Worm (Caenorhabditis elegans): Measurements from ENCODE around the gene T01G1.4.
"Not testable (repeated sequence)": the region's sequence is repeated elsewhere in the genome, so short reads cannot be mapped to it uniquely, and the experiment has no call there.

Gene T01G1.4

ce11 chrIV:11398267-11398825, 37.0 kb upstream of the T01G1.4 start, which contains the start of gene dsl-6:
Gene dsl-6 (minus strand): TSS chrIV:11398317.
- not testable (repeated sequence) for TF ChIP-seq ama-1 (optimal IDR thresholded peaks at IDR 0.05); egl-27 (tag; optimal IDR thresholded peaks at IDR 0.05); ztf-11 (tag; optimal IDR thresholded peaks at IDR 0.05)

ce11 chrIV:11394243-11394642, 32.9 kb upstream of the T01G1.4 start, which contains the start of gene tag-89:
Gene tag-89 (plus strand): TSS chrIV:11394543.
- no peak for TF ChIP-seq eor-1 (tag; optimal IDR thresholded peaks at IDR 0.05)
- TF ChIP-seq ztf-11 (tag; optimal IDR thresholded peaks at IDR 0.05), result no peak
- TF ChIP-seq nhr-43 (tag; optimal IDR thresholded peaks at IDR 0.05; ENCODE audit: poor library complexity, severe bottlenecking), result no peak
- TF ChIP-seq jun-1 (tag; optimal IDR thresholded peaks at IDR 0.05), result no peak
- TF ChIP-seq fos-1 (tag; optimal IDR thresholded peaks at IDR 0.05), result no peak

ce11 chrIV:11388684-11389083, 27.4 kb upstream of the T01G1.4 start:
- TF ChIP-seq nhr-11 (tag; optimal IDR thresholded peaks at IDR 0.05), result peak; percentile 9
- TF ChIP-seq ceh-9 (tag; optimal IDR thresholded peaks at IDR 0.05), result no peak

- TF ChIP-seq pha-4 (tag; optimal IDR thresholded peaks at IDR 0.05) (no peak), mml-1 (tag; optimal IDR thresholded peaks at IDR 0.05) (no peak), tbx-2 (tag; optimal IDR thresholded peaks at IDR 0.05) (no peak), mdl-1 (tag; optimal IDR thresholded peaks at IDR 0.05) (no peak), daf-12 (tag; optimal IDR thresholded peaks at IDR 0.05) (no peak), elt-2 (tag; optimal IDR thresholded peaks at IDR 0.05) (no peak), nhr-12 (tag; optimal IDR thresholded peaks at IDR 0.05) (no peak), nfya-1 (tag; optimal IDR thresholded peaks at IDR 0.05; ENCODE audit: insufficient read depth) (no peak), nhr-11 (tag; optimal IDR thresholded peaks at IDR 0.05) (no peak)
Observed at ce11 chrIV:11379254-11379653, 17.9 kb upstream of the T01G1.4 start, which contains the start of gene fbxb-76. Gene fbxb-76 (minus strand): TSS chrIV:11379354.

DNA sequence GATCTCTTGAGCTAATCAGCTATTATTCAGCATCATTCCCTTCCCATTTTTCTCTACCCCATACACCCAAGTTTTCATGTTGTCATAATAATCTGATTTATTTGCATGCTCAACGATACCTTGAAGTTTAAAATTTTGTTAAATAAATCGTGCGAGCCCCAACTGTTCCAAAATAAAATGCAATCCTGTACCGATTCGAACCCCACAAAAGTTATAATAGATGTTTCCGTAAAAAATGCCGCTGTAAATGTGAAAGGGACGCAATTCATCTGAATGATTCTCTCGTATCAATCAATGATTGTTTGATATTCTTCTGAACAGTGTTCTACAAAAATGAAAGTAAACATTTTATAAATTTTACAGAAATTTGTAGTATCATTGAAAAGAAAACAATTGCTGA, 16.1 kb upstream of the T01G1.4 start:
- no peak for TF ChIP-seq fkh-2 (tag; optimal IDR thresholded peaks at IDR 0.05)
- TF ChIP-seq lsy-12 (tag; optimal IDR thresholded peaks at IDR 0.05), result no peak
- no peak for TF ChIP-seq pha-4 (tag; optimal IDR thresholded peaks at IDR 0.05)
- TF ChIP-seq egl-5 (tag; optimal IDR thresholded peaks at IDR 0.05), result no peak
- TF ChIP-seq nhr-12 (tag; optimal IDR thresholded peaks at IDR 0.05), result no peak
- no peak for TF ChIP-seq nhr-11 (tag; optimal IDR thresholded peaks at IDR 0.05)
- no peak for TF ChIP-seq ceh-28 (tag; optimal IDR thresholded peaks at IDR 0.05)
- TF ChIP-seq jun-1 (tag; optimal IDR thresholded peaks at IDR 0.05), result no peak
- TF ChIP-seq ceh-9 (tag; optimal IDR thresholded peaks at IDR 0.05), result no peak

- TF ChIP-seq nhr-43 (tag; optimal IDR thresholded peaks at IDR 0.05; ENCODE audit: poor library complexity, severe bottlenecking) (no peak), aly-2 (tag; optimal IDR thresholded peaks at IDR 0.05) (no peak), elt-1 (tag; optimal IDR thresholded peaks at IDR 0.05) (no peak), lin-39 (tag; optimal IDR thresholded peaks at IDR 0.05) (no peak)
Observed at ce11 chrIV:11375713-11376112, 14.4 kb upstream of the T01G1.4 start.

DNA sequence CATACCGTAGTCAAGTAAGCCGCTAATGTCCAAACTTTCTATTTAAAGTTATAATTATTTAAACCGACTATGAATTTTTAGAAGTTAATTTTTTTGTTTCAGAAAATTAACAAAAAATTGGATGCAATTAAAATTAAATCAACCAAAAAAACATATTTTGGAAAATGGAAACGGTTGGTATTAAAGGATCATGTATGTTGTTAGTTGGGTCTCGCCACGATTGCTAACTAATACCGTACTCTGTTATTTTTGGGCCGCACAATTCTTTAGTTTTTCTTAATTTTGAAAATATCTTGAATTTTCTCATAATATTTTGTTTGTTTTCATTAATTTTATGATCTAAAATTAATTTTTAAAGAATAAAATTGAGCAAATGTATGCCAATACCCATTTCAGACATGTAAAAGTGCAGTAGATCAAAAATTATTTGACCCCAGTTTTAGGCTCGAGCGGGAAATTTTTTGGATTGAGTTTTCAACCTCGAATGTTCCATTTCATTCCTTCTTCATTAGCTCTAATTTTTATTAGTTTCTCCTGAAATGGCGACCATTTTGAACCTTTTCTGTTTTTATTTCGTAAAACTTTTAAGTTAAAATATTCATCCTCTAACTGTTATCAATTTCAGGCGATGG, 11.2 kb upstream of the T01G1.4 start, which contains the start of gene cbd-1:
cbd-1 (plus strand) TSS at position 626 of the 632 bp plus-strand sequence.
- TF ChIP-seq nhr-43 (tag; optimal IDR thresholded peaks at IDR 0.05; ENCODE audit: poor library complexity, severe bottlenecking), result no peak

- TF ChIP-seq nhr-77 (tag; optimal IDR thresholded peaks at IDR 0.05), result no peak
- TF ChIP-seq ceh-16 (tag; optimal IDR thresholded peaks at IDR 0.05), result no peak
- no peak for TF ChIP-seq fkh-2 (tag; optimal IDR thresholded peaks at IDR 0.05)
- no peak for TF ChIP-seq lsy-12 (tag; optimal IDR thresholded peaks at IDR 0.05)
- no peak for TF ChIP-seq ztf-4 (tag; optimal IDR thresholded peaks at IDR 0.05)
- TF ChIP-seq fos-1 (tag; optimal IDR thresholded peaks at IDR 0.05), result no peak
- no peak for TF ChIP-seq ama-1 (optimal IDR thresholded peaks at IDR 0.05)
- peak; percentile 46 for TF ChIP-seq lin-15B (tag; optimal IDR thresholded peaks at IDR 0.05)
- no peak for TF ChIP-seq daf-12 (tag; optimal IDR thresholded peaks at IDR 0.05)
- no peak for TF ChIP-seq mdl-1 (tag; optimal IDR thresholded peaks at IDR 0.05)
- TF ChIP-seq zag-1 (tag; optimal IDR thresholded peaks at IDR 0.05), result no peak
- no peak for TF ChIP-seq pqm-1 (tag; optimal IDR thresholded peaks at IDR 0.05)
- TF ChIP-seq ceh-9 (tag; optimal IDR thresholded peaks at IDR 0.05), result no peak
- TF ChIP-seq nhr-23 (tag; optimal IDR thresholded peaks at IDR 0.05), result peak; percentile 6
- TF ChIP-seq nhr-25 (tag; optimal IDR thresholded peaks at IDR 0.05), result peak; percentile 37
- TF ChIP-seq elt-2 (tag; optimal IDR thresholded peaks at IDR 0.05), result no peak
- no peak for TF ChIP-seq fkh-10 (GFP tag; optimal IDR thresholded peaks at IDR 0.05)
Observed at ce11 chrIV:11371645-11372044, 10.3 kb upstream of the T01G1.4 start, which contains the start of gene sec-31. Gene sec-31 (minus strand): TSS chrIV:11371792.

Measured in whole organism, L3 larva.